Fruit fly (Drosophila melanogaster) S2 (cell line): Measurements from ENCODE around the gene CG6770.

Experiments
- CG8478 ChIP-seq: fragments of >200 bp; optimal IDR thresholded peaks from 2 replicates; lab custom pipeline; 2018
- CTCF ChIP-seq, 2 experiments: fragments of >200 bp; optimal IDR thresholded peaks; 2 replicates each; lab custom pipeline; 2018

dm6 chr2L:12048723-12049122, 2.8 kb upstream of the CG6770 start, which contains the start of gene Plzf:
- TF ChIP-seq CG8478 (lab: Kevin White, UChicago) (no peak), CTCF (optimal IDR thresholded peaks at IDR 0.05; lab: Kevin White, UChicago) (no peak)
